Worm (Caenorhabditis elegans): Measurements from ENCODE around the gene nhr-11.

The nhr-11 gene

DNA sequence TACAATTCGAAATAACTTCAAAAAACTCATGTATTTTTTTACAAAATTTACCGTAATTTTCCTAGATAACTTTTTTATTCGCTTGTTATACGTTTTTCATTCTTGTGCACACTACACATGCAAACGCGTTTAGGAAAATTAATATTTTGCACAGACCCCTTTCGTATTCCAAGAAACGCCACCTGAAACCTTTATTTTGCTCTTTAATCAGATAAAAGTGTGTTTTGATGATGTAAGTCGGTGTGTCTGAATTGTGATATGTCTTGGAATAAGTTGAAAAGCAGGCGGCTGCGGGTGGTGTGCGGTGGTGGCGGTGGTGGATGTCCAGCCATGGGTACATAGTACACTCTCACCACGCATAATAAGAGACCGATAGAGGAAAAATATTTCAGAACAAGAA is 16.4 kb upstream of the nhr-11 start (continued):
- TF ChIP-seq unc-130 (tag; optimal IDR thresholded peaks at IDR 0.05) (no peak), C16A3.4 (tag; optimal IDR thresholded peaks at IDR 0.05) (no peak), pax-3 (tag; optimal IDR thresholded peaks at IDR 0.05) (peak; percentile 33), zag-1 (tag; optimal IDR thresholded peaks at IDR 0.05) (no peak), mef-2 (tag; optimal IDR thresholded peaks at IDR 0.05) (no peak), nhr-77 (tag; optimal IDR thresholded peaks at IDR 0.05) (no peak), mdl-1 (tag; optimal IDR thresholded peaks at IDR 0.05) (no peak), nhr-71 (tag; optimal IDR thresholded peaks at IDR 0.05) (peak; percentile 77), egl-13 (tag; optimal IDR thresholded peaks at IDR 0.05) (no peak), xbp-1 (tag; optimal IDR thresholded peaks at IDR 0.05) (no peak), fkh-8 (tag; optimal IDR thresholded peaks at IDR 0.05) (peak; percentile 84)

DNA sequence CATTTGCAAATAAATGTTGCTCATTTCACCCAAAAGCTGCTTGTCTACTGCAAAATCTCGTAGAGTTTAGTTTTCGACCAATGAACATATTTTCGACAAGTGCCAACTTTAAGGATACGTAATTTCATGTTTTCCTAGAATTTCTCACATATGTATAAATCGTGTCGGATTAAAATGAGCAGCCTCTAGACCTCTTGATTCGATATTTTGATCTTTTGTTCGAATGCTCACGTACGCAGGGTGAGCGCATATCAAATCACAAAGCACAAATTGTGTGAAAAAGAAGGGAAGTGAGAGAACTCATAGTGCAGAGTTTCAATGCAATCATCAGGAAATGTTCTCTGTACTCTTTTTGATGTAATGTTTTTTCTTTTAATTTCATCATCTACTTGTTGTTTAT is 6.3 kb upstream of the nhr-11 start:
- TF ChIP-seq lin-35 (GFP tag; optimal IDR thresholded peaks at IDR 0.05) (no peak), lir-3 (tag; optimal IDR thresholded peaks at IDR 0.05; ENCODE audit: poor library complexity) (no peak), blmp-1 (tag; optimal IDR thresholded peaks at IDR 0.05) (no peak), hpl-2 (GFP tag; optimal IDR thresholded peaks at IDR 0.05) (no peak), mab-9 (GFP tag; IDR thresholded peaks at IDR 0.05) (no peak), ceh-63 (GFP tag; optimal IDR thresholded peaks at IDR 0.05) (no peak), lsy-2 (tag; optimal IDR thresholded peaks at IDR 0.05) (no peak), sup-37 (GFP tag; optimal IDR thresholded peaks at IDR 0.05) (no peak), ama-1 (optimal IDR thresholded peaks at IDR 0.05) (no peak), efl-1 (optimal IDR thresholded peaks at IDR 0.05) (peak in 1 of 2 experiments; percentile 11), efl-1 (GFP tag; optimal IDR thresholded peaks at IDR 0.05 in 1 of 2) (no peak), nhr-47 (tag; optimal IDR thresholded peaks at IDR 0.05) (peak; percentile 73), nhr-11 (tag; optimal IDR thresholded peaks at IDR 0.05) (no peak), C04F5.9 (tag; optimal IDR thresholded peaks at IDR 0.05) (no peak), lin-14 (GFP tag; optimal IDR thresholded peaks at IDR 0.05) (peak; percentile 50), pax-3 (tag; optimal IDR thresholded peaks at IDR 0.05) (peak; percentile 13), dpl-1 (GFP tag; optimal IDR thresholded peaks at IDR 0.05) (no peak), efl-3 (GFP tag; optimal IDR thresholded peaks at IDR 0.05) (no peak), unc-130 (tag; optimal IDR thresholded peaks at IDR 0.05) (no peak), ceh-90 (tag; optimal IDR thresholded peaks at IDR 0.05) (no peak), aha-1 (tag; optimal IDR thresholded peaks at IDR 0.05) (no peak), dsc-1 (tag; optimal IDR thresholded peaks at IDR 0.05) (peak; percentile 72), sox-4 (tag; optimal IDR thresholded peaks at IDR 0.05) (peak; percentile 76), ceh-8 (GFP tag; optimal IDR thresholded peaks at IDR 0.05) (no peak), jun-1 (tag; optimal IDR thresholded peaks at IDR 0.05) (peak; percentile 32), mef-2 (tag; optimal IDR thresholded peaks at IDR 0.05) (no peak), zip-4 (GFP tag; optimal IDR thresholded peaks at IDR 0.05) (no peak), hlh-4 (tag; optimal IDR thresholded peaks at IDR 0.05) (no peak), nhr-76 (tag; optimal IDR thresholded peaks at IDR 0.05) (no peak), egl-13 (tag; optimal IDR thresholded peaks at IDR 0.05) (peak; percentile 53), nhr-20 (tag; optimal IDR thresholded peaks at IDR 0.05) (peak; percentile 80), lin-13 (GFP tag; optimal IDR thresholded peaks at IDR 0.05) (no peak), nhr-85 (tag) (no peak), grh-1 (GFP tag; IDR thresholded peaks at IDR 0.05) (no peak), ztf-4 (tag; optimal IDR thresholded peaks at IDR 0.05) (no peak), nhr-71 (tag; optimal IDR thresholded peaks at IDR 0.05) (peak; percentile 90), fkh-10 (GFP tag; optimal IDR thresholded peaks at IDR 0.05) (peak; percentile 21), Y116A8C.19 (tag; optimal IDR thresholded peaks at IDR 0.05; ENCODE audit: borderline replicate concordance) (no peak), F16B12.6 (tag; optimal IDR thresholded peaks at IDR 0.05) (no peak), swsn-7 (tag; optimal IDR thresholded peaks at IDR 0.05) (peak; percentile 17), unc-30 (tag; optimal IDR thresholded peaks at IDR 0.05) (no peak), nhr-19 (GFP tag; conservative IDR thresholded peaks at IDR 0.05) (0 out of 2 replicates have a peak, but pooled peaks have one; percentile 22), fkh-8 (tag; optimal IDR thresholded peaks at IDR 0.05) (peak; percentile 89), skn-1 (tag; optimal IDR thresholded peaks at IDR 0.05) (no peak), fos-1 (tag; optimal IDR thresholded peaks at IDR 0.05) (peak; percentile 9), pag-3 (tag; optimal IDR thresholded peaks at IDR 0.05; ENCODE audit: borderline replicate concordance, insufficient read depth) (no peak), xbp-1 (tag; optimal IDR thresholded peaks at IDR 0.05) (no peak), irx-1 (tag; optimal IDR thresholded peaks at IDR 0.05) (peak; percentile 40)
